Worm (Caenorhabditis elegans) whole organism, midembryonic: ENCODE measurements around the gene col-111.

ENCODE experiments used
- T22C8.4 ChIP-seq: fragments of 200-800 bp; sonication (Bioruptor generic); IDR thresholded peaks from 2 replicates; pipeline ENCODE4 v1.3.6; 2022; ENCODE audit warnings: missing genetic modification characterization, missing compliant biosample characterization
- flt-1 ChIP-seq: fragments of 200-800 bp; sonication (Bioruptor generic); IDR thresholded peaks from 2 replicates; pipeline ENCODE4 v1.3.6; 2022; ENCODE audit warnings: missing genetic modification characterization, missing compliant biosample characterization
- ref-1 ChIP-seq: fragments of 200-800 bp; sonication (Bioruptor generic); conservative IDR thresholded peaks from 2 replicates; pipeline ENCODE4 v1.3.6; 2022; ENCODE audit warnings: missing genetic modification reagents, missing genetic modification characterization, missing compliant biosample characterization
- ztf-29 ChIP-seq: fragments of 200-800 bp; sonication (Bioruptor generic); IDR thresholded peaks from 2 replicates; pipeline ENCODE4 v1.3.6; 2022; ENCODE audit warnings: missing genetic modification reagents, missing genetic modification characterization, missing compliant biosample characterization

- no peak for TF ChIP-seq ztf-29 (GFP tag; lab: Robert Waterston, UW)
- TF ChIP-seq flt-1: no peak
- TF ChIP-seq ref-1 (GFP tag; lab: Robert Waterston, UW): no peak
- no peak for TF ChIP-seq T22C8.4
Observed at ce11 chrIV:4637840-4638239, 19.9 kb downstream of the col-111 start, which contains the start of gene F19C7.8.
